Fruit fly (Drosophila melanogaster): ENCODE data around the gene pinta.

Gene pinta

DNA sequence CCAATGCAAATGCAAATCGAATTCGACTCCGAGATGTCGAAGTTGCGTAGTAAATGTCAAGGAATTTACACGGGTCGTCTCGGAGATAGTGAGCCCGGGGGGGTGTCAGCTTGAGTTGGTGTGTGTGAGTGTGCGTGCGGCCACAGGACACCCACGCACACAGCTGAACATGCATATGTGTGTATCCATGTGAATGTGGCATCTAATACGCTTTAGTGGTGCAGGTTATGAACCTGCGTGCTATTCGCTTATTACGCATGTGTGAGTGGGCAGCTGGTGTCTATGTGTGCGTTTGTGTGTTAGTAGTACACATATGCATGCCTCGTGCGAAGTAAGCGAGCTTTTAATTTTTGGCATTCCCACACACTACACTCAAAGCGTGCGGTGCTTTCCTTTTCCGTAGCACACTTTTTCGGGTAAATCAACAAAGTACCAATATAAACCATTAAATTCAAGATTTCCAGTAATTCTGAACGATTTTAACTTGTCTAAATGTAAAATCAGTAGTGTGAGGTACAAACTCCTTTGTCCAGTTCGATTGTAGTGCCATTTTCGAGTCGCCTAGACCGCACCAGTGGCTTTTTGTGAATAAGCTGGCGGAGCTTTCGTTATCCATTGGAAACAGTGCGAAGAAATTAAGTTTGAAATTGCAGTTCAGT is 44.2 kb upstream of the pinta start (continued):
- peak; percentile 76 for TF ChIP-seq Camta (GFP tag; optimal IDR thresholded peaks at IDR 0.05)
- peak; percentile 72 for TF ChIP-seq repo (GFP tag; optimal IDR thresholded peaks at IDR 0.05)
- TF ChIP-seq CG9817 (tag; optimal IDR thresholded peaks at IDR 0.05), result peak; percentile 86
- TF ChIP-seq en (GFP tag; optimal IDR thresholded peaks at IDR 0.05), result peak; percentile 75
- TF ChIP-seq zf30C (GFP tag; optimal IDR thresholded peaks at IDR 0.05), result no peak
- no peak for TF ChIP-seq lov (optimal IDR thresholded peaks at IDR 0.05)
- no peak for TF ChIP-seq lov (GFP tag; IDR thresholded peaks at IDR 0.05)
- peak; percentile 79 for TF ChIP-seq kay (GFP tag; optimal IDR thresholded peaks at IDR 0.05)
- TF ChIP-seq cad (GFP tag; optimal IDR thresholded peaks at IDR 0.05), result no peak
- TF ChIP-seq sens-2 (GFP tag; IDR thresholded peaks at IDR 0.05), result peak; percentile 65; the same call in 1 of the 2 replicates
- no peak for TF ChIP-seq nau (GFP tag; optimal IDR thresholded peaks at IDR 0.05)
- peak; percentile 70; the same call in 2 of the 3 replicates for TF ChIP-seq CG11093 (GFP tag; IDR thresholded peaks at IDR 0.05)
- peak; percentile 69; the same call in 1 of the 2 replicates for TF ChIP-seq aop (GFP tag; IDR thresholded peaks at IDR 0.05)
- no peak for TF ChIP-seq ato (GFP tag; IDR thresholded peaks at IDR 0.05; ENCODE audit: partially characterized antibody)
- TF ChIP-seq tgo (GFP tag; IDR thresholded peaks at IDR 0.05), result peak; percentile 87
- no peak for TF ChIP-seq pan (optimal IDR thresholded peaks at IDR 0.05)
- peak in 1 of 2 experiments; percentile 83 for TF ChIP-seq pan (GFP tag; optimal IDR thresholded peaks at IDR 0.05 in 1 of 2, IDR thresholded peaks at IDR 0.05 in 1 of 2)
- peak; percentile 78 for TF ChIP-seq fu2 (GFP tag; optimal IDR thresholded peaks at IDR 0.05)
- TF ChIP-seq Fer3 (tag; optimal IDR thresholded peaks at IDR 0.05), result peak; percentile 89
- peak; percentile 89 for TF ChIP-seq CG13624 (GFP tag; optimal IDR thresholded peaks at IDR 0.05)
- no peak for TF ChIP-seq CG8290 (GFP tag; optimal IDR thresholded peaks at IDR 0.05)
- no peak for TF ChIP-seq CG8290 (tag; optimal IDR thresholded peaks at IDR 0.05)
- TF ChIP-seq Myb (GFP tag; optimal IDR thresholded peaks at IDR 0.05), result peak; percentile 76
- TF ChIP-seq Mad (GFP tag; optimal IDR thresholded peaks at IDR 0.05), result peak; percentile 61
- TF ChIP-seq grau (tag; optimal IDR thresholded peaks at IDR 0.05), result peak; percentile 88
- peak; percentile 84 for TF ChIP-seq B-H2 (GFP tag; optimal IDR thresholded peaks at IDR 0.05)
- peak; percentile 92 for TF ChIP-seq CG13894 (tag; optimal IDR thresholded peaks at IDR 0.05)
- peak; percentile 74 for TF ChIP-seq dimm (GFP tag; IDR thresholded peaks at IDR 0.05)
- peak; percentile 39; the same call in 1 of the 2 replicates for TF ChIP-seq CG5953 (GFP tag; IDR thresholded peaks at IDR 0.05)
- TF ChIP-seq knrl (GFP tag; IDR thresholded peaks at IDR 0.05; ENCODE audit: partially characterized antibody), result no peak
- peak; percentile 75 for TF ChIP-seq odd (GFP tag; optimal IDR thresholded peaks at IDR 0.05)
- peak; percentile 53 for TF ChIP-seq gsb-n (tag; optimal IDR thresholded peaks at IDR 0.05)
- TF ChIP-seq bbx (GFP tag; IDR thresholded peaks at IDR 0.05; ENCODE audit: partially characterized antibody), result no peak
- TF ChIP-seq Doc3 (GFP tag; IDR thresholded peaks at IDR 0.05; ENCODE audit: partially characterized antibody), result no peak
- TF ChIP-seq CG13424 (tag; optimal IDR thresholded peaks at IDR 0.05), result peak; percentile 90
- TF ChIP-seq CG7556 (GFP tag; optimal IDR thresholded peaks at IDR 0.05), result peak; percentile 91
- TF ChIP-seq Vsx1 (GFP tag; optimal IDR thresholded peaks at IDR 0.05), result peak; percentile 43
- peak; percentile 95 for TF ChIP-seq CG2120 (GFP tag; optimal IDR thresholded peaks at IDR 0.05)
- peak; percentile 42 for TF ChIP-seq CG1529 (GFP tag; optimal IDR thresholded peaks at IDR 0.05)
- TF ChIP-seq CG10543 (GFP tag; optimal IDR thresholded peaks at IDR 0.05), result peak; percentile 86
- TF ChIP-seq dm (GFP tag; optimal IDR thresholded peaks at IDR 0.05), result peak; percentile 67
- peak; percentile 75 for TF ChIP-seq rib (GFP tag; IDR thresholded peaks at IDR 0.05)
- TF ChIP-seq CG14441 (GFP tag; IDR thresholded peaks at IDR 0.05), result peak; percentile 84
- TF ChIP-seq Hmx (GFP tag; optimal IDR thresholded peaks at IDR 0.05), result no peak
- peak; percentile 13 for TF ChIP-seq MESR4 (GFP tag; optimal IDR thresholded peaks at IDR 0.05)
- peak; percentile 71 for TF ChIP-seq zfh1 (GFP tag; IDR thresholded peaks at IDR 0.05)
- peak; percentile 95 for TF ChIP-seq Hmr (GFP tag; optimal IDR thresholded peaks at IDR 0.05)
- peak; percentile 80 for TF ChIP-seq CG9727 (GFP tag; optimal IDR thresholded peaks at IDR 0.05)
- TF ChIP-seq Dfd (GFP tag; optimal IDR thresholded peaks at IDR 0.05), result no peak
- TF ChIP-seq ara (GFP tag; IDR thresholded peaks at IDR 0.05), result peak; percentile 57; the same call in 1 of the 2 replicates
- peak; percentile 89 for TF ChIP-seq schlank (tag; optimal IDR thresholded peaks at IDR 0.05)
